Fruit fly (Drosophila melanogaster): ENCODE results near the gene CG5039.

Gene CG5039

dm6 chr3R:25631079-25631478 lies 47.4 kb upstream of the CG5039 start (continued):
- TF ChIP-seq Mes4 (GFP tag; optimal IDR thresholded peaks at IDR 0.05) (peak; percentile 44), pum (GFP tag; optimal IDR thresholded peaks at IDR 0.05) (peak; percentile 65), ssp (GFP tag; IDR thresholded peaks at IDR 0.05) (peak; percentile 25; the same call in 1 of the 2 replicates), mam (GFP tag; optimal IDR thresholded peaks at IDR 0.05) (peak; percentile 75), vfl (GFP tag; optimal IDR thresholded peaks at IDR 0.05) (peak; percentile 36), CG33213 (GFP tag; optimal IDR thresholded peaks at IDR 0.05) (peak; percentile 18), salm (tag; optimal IDR thresholded peaks at IDR 0.05) (peak; percentile 1), CG18764 (GFP tag; optimal IDR thresholded peaks at IDR 0.05) (peak; percentile 40), gfzf (GFP tag; optimal IDR thresholded peaks at IDR 0.05) (no peak), lab (GFP tag; optimal IDR thresholded peaks at IDR 0.05) (peak; percentile 87), CG10654 (GFP tag; optimal IDR thresholded peaks at IDR 0.05) (peak; percentile 45), Dip2 (GFP tag; IDR thresholded peaks at IDR 0.05) (no peak), CG6272 (GFP tag; IDR thresholded peaks at IDR 0.05) (peak; percentile 76), CG17829 (tag; optimal IDR thresholded peaks at IDR 0.05) (peak; percentile 52), CG34422 (GFP tag; IDR thresholded peaks at IDR 0.05) (peak; percentile 77), jigr1 (GFP tag; IDR thresholded peaks at IDR 0.05) (peak; percentile 76; the same call in 2 of the 3 replicates), CG1024 (GFP tag; IDR thresholded peaks at IDR 0.05) (peak; percentile 60), CG8281 (tag; optimal IDR thresholded peaks at IDR 0.05) (peak; percentile 37), CG9215 (GFP tag; IDR thresholded peaks at IDR 0.05) (peak; percentile 42; the same call in 1 of the 2 replicates), crc (GFP tag; optimal IDR thresholded peaks at IDR 0.05) (peak; percentile 56), CG6654 (GFP tag; optimal IDR thresholded peaks at IDR 0.05) (peak; percentile 20), CG14965 (GFP tag; optimal IDR thresholded peaks at IDR 0.05; ENCODE audit: borderline replicate concordance) (peak; percentile 26), Hsf (GFP tag; optimal IDR thresholded peaks at IDR 0.05) (peak; percentile 59), phol (tag; optimal IDR thresholded peaks at IDR 0.05) (peak; percentile 64), Antp (GFP tag; optimal IDR thresholded peaks at IDR 0.05) (peak; percentile 83), bab2 (GFP tag; optimal IDR thresholded peaks at IDR 0.05) (peak; percentile 61), Bdp1 (GFP tag; optimal IDR thresholded peaks at IDR 0.05) (peak; percentile 11), HLH3B (GFP tag; IDR thresholded peaks at IDR 0.05) (peak; percentile 73), CG2129 (GFP tag; IDR thresholded peaks at IDR 0.05; ENCODE audit: partially characterized antibody) (no peak), CG10267 (tag; optimal IDR thresholded peaks at IDR 0.05) (peak; percentile 25), tio (GFP tag; optimal IDR thresholded peaks at IDR 0.05) (peak; percentile 63), Six4 (GFP tag; optimal IDR thresholded peaks at IDR 0.05) (peak; percentile 54), dm (GFP tag; optimal IDR thresholded peaks at IDR 0.05) (peak; percentile 9), CG10979 (tag; optimal IDR thresholded peaks at IDR 0.05) (peak; percentile 72), ac (GFP tag; optimal IDR thresholded peaks at IDR 0.05) (no peak), CG8924 (tag; optimal IDR thresholded peaks at IDR 0.05) (peak; percentile 47), peb (GFP tag; IDR thresholded peaks at IDR 0.05) (no peak), CG32772 (GFP tag; IDR thresholded peaks at IDR 0.05) (peak; percentile 77), TFAM (GFP tag; optimal IDR thresholded peaks at IDR 0.05) (no peak), lilli (GFP tag; optimal IDR thresholded peaks at IDR 0.05) (peak; percentile 46), CG8388 (GFP tag; optimal IDR thresholded peaks at IDR 0.05) (peak; percentile 59), zf30C (GFP tag; optimal IDR thresholded peaks at IDR 0.05) (peak; percentile 77), CG6791 (GFP tag; IDR thresholded peaks at IDR 0.05; ENCODE audit: partially characterized antibody) (no peak), CG34376 (GFP tag; optimal IDR thresholded peaks at IDR 0.05) (peak; percentile 27), CG17385 (GFP tag; optimal IDR thresholded peaks at IDR 0.05) (peak; percentile 64), CG13123 (GFP tag; optimal IDR thresholded peaks at IDR 0.05) (peak; percentile 10), B-H1 (GFP tag; IDR thresholded peaks at IDR 0.05) (peak; percentile 64), CG11093 (GFP tag; IDR thresholded peaks at IDR 0.05) (0 out of 3 replicates have a peak, but pooled peaks have one; percentile 42), Mrtf (GFP tag; IDR thresholded peaks at IDR 0.05) (peak; percentile 56; the same call in 1 of the 3 replicates), Nf-YC (tag; optimal IDR thresholded peaks at IDR 0.05) (peak; percentile 35), schlank (tag; optimal IDR thresholded peaks at IDR 0.05) (peak; percentile 34)

All from whole organism, embryonic.